Worm (Caenorhabditis elegans): Measurements from ENCODE around the gene B0238.15.

DNA sequence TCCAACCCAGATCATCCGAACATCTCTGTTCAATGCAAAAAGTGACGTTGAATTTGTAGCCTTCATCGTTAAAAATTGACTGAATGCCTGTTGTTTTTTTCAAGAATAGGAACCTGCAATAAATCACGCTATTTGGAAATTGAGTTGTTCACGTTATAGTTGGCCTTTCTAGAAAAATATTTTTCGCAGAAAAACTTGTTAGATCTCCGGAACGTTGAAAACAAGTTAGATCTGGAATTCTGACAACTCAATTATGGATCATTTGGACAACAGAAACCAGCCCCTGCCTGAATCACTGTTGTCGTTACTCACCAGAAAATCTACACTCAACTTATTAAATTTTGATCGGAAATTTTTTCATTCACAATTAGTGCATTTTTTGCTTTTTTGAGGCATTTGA, 17.4 kb downstream of the B0238.15 start, which contains the start of gene srt-67:
- TF ChIP-seq vab-7 (GFP tag; IDR thresholded peaks at IDR 0.05) = no peak
- no peak for TF ChIP-seq mep-1 (tag; optimal IDR thresholded peaks at IDR 0.05)
- no peak for TF ChIP-seq zag-1 (tag; optimal IDR thresholded peaks at IDR 0.05)
- TF ChIP-seq daf-16 (GFP tag; optimal IDR thresholded peaks at IDR 0.05) = no peak
- TF ChIP-seq daf-16 (tag; optimal IDR thresholded peaks at IDR 0.05) = no peak
- no peak for TF ChIP-seq egl-27 (tag; optimal IDR thresholded peaks at IDR 0.05)
- TF ChIP-seq ces-1 (GFP tag; optimal IDR thresholded peaks at IDR 0.05) = no peak
- TF ChIP-seq T26A8.4 (GFP tag; IDR thresholded peaks at IDR 0.05) = no peak
- TF ChIP-seq jun-1 (tag; optimal IDR thresholded peaks at IDR 0.05) = no peak
- TF ChIP-seq dpl-1 (GFP tag; optimal IDR thresholded peaks at IDR 0.05) = no peak
- no peak for TF ChIP-seq nhr-10 (tag; optimal IDR thresholded peaks at IDR 0.05)
- TF ChIP-seq ceh-32 (tag; optimal IDR thresholded peaks at IDR 0.05; ENCODE audit: poor library complexity) = no peak
